Fruit fly (Drosophila melanogaster): Measurements from ENCODE around the gene RhoGAP71E.

Gene RhoGAP71E

dm6 chr3L:15588514-15589138 lies at the start of gene RhoGAP71E:
Gene RhoGAP71E, plus strand, starts transcription at chr3L:15588860.
- TF ChIP-seq h (optimal IDR thresholded peaks at IDR 0.05) = no peak
- no peak for TF ChIP-seq Sin3A (optimal IDR thresholded peaks at IDR 0.05)
- no peak for TF ChIP-seq psq (optimal IDR thresholded peaks at IDR 0.05)
- no peak for TF ChIP-seq insv (optimal IDR thresholded peaks at IDR 0.05)
- no peak for TF ChIP-seq ttk (optimal IDR thresholded peaks at IDR 0.05)
- TF ChIP-seq Myc (optimal IDR thresholded peaks at IDR 0.05) = no peak

dm6 chr3L:15539903-15540409 lies 48.7 kb upstream of the RhoGAP71E start:
- TF ChIP-seq Myc (optimal IDR thresholded peaks at IDR 0.05) (no peak), Sin3A (optimal IDR thresholded peaks at IDR 0.05) (no peak), insv (optimal IDR thresholded peaks at IDR 0.05) (no peak), ttk (optimal IDR thresholded peaks at IDR 0.05) (no peak), h (optimal IDR thresholded peaks at IDR 0.05) (no peak), psq (optimal IDR thresholded peaks at IDR 0.05) (no peak)

- TF ChIP-seq Myc (optimal IDR thresholded peaks at IDR 0.05) (no peak), ttk (optimal IDR thresholded peaks at IDR 0.05) (no peak), psq (optimal IDR thresholded peaks at IDR 0.05) (no peak), h (optimal IDR thresholded peaks at IDR 0.05) (no peak), insv (optimal IDR thresholded peaks at IDR 0.05) (no peak), Sin3A (optimal IDR thresholded peaks at IDR 0.05) (no peak)
Observed at dm6 chr3L:15540682-15541081, 48.0 kb upstream of the RhoGAP71E start.

dm6 chr3L:15541281-15541680 lies 47.4 kb upstream of the RhoGAP71E start:
- TF ChIP-seq Sin3A (optimal IDR thresholded peaks at IDR 0.05) (no peak), Myc (optimal IDR thresholded peaks at IDR 0.05) (no peak), ttk (optimal IDR thresholded peaks at IDR 0.05) (no peak), h (optimal IDR thresholded peaks at IDR 0.05) (no peak), insv (optimal IDR thresholded peaks at IDR 0.05) (no peak), psq (optimal IDR thresholded peaks at IDR 0.05) (no peak)

- TF ChIP-seq Sin3A (optimal IDR thresholded peaks at IDR 0.05) = no peak
- no peak for TF ChIP-seq ttk (optimal IDR thresholded peaks at IDR 0.05)
- TF ChIP-seq insv (optimal IDR thresholded peaks at IDR 0.05) = no peak
- no peak for TF ChIP-seq Myc (optimal IDR thresholded peaks at IDR 0.05)
Observed at dm6 chr3L:15543049-15543448, 45.6 kb upstream of the RhoGAP71E start.

dm6 chr3L:15543467-15543866 lies 45.2 kb upstream of the RhoGAP71E start:
- TF ChIP-seq insv (optimal IDR thresholded peaks at IDR 0.05) (no peak), h (optimal IDR thresholded peaks at IDR 0.05) (no peak), ttk (optimal IDR thresholded peaks at IDR 0.05) (no peak), psq (optimal IDR thresholded peaks at IDR 0.05) (no peak), Myc (optimal IDR thresholded peaks at IDR 0.05) (no peak), Sin3A (optimal IDR thresholded peaks at IDR 0.05) (no peak)

- TF ChIP-seq h (optimal IDR thresholded peaks at IDR 0.05) (no peak), Myc (optimal IDR thresholded peaks at IDR 0.05) (no peak), Sin3A (optimal IDR thresholded peaks at IDR 0.05) (no peak), psq (optimal IDR thresholded peaks at IDR 0.05) (no peak), insv (optimal IDR thresholded peaks at IDR 0.05) (no peak), ttk (optimal IDR thresholded peaks at IDR 0.05) (no peak)
Observed at dm6 chr3L:15544455-15545415, 43.9 kb upstream of the RhoGAP71E start.

dm6 chr3L:15547187-15547790 lies 41.4 kb upstream of the RhoGAP71E start:
- no peak for TF ChIP-seq Sin3A (optimal IDR thresholded peaks at IDR 0.05)
- TF ChIP-seq insv (optimal IDR thresholded peaks at IDR 0.05) = no peak
- no peak for TF ChIP-seq ttk (optimal IDR thresholded peaks at IDR 0.05)
- TF ChIP-seq h (optimal IDR thresholded peaks at IDR 0.05) = no peak
- TF ChIP-seq Myc (optimal IDR thresholded peaks at IDR 0.05) = no peak
- TF ChIP-seq psq (optimal IDR thresholded peaks at IDR 0.05) = no peak

dm6 chr3L:15548843-15549242 lies 39.8 kb upstream of the RhoGAP71E start:
- no peak for TF ChIP-seq psq (optimal IDR thresholded peaks at IDR 0.05)
- no peak for TF ChIP-seq insv (optimal IDR thresholded peaks at IDR 0.05)
- no peak for TF ChIP-seq Sin3A (optimal IDR thresholded peaks at IDR 0.05)
- TF ChIP-seq ttk (optimal IDR thresholded peaks at IDR 0.05) = no peak
- TF ChIP-seq h (optimal IDR thresholded peaks at IDR 0.05) = no peak
- TF ChIP-seq Myc (optimal IDR thresholded peaks at IDR 0.05) = no peak

- TF ChIP-seq Myc (optimal IDR thresholded peaks at IDR 0.05) (no peak), h (optimal IDR thresholded peaks at IDR 0.05) (no peak), insv (optimal IDR thresholded peaks at IDR 0.05) (no peak), psq (optimal IDR thresholded peaks at IDR 0.05) (no peak), Sin3A (optimal IDR thresholded peaks at IDR 0.05) (no peak), ttk (optimal IDR thresholded peaks at IDR 0.05) (no peak)
Observed at dm6 chr3L:15553993-15554644, 34.5 kb upstream of the RhoGAP71E start, which contains the start of gene AGO2. Gene AGO2, plus strand, starts transcription at chr3L:15554113.

- TF ChIP-seq insv (optimal IDR thresholded peaks at IDR 0.05) = no peak
- TF ChIP-seq Sin3A (optimal IDR thresholded peaks at IDR 0.05) = no peak
- TF ChIP-seq h (optimal IDR thresholded peaks at IDR 0.05) = no peak
- TF ChIP-seq ttk (optimal IDR thresholded peaks at IDR 0.05) = no peak
- no peak for TF ChIP-seq Myc (optimal IDR thresholded peaks at IDR 0.05)
- TF ChIP-seq psq (optimal IDR thresholded peaks at IDR 0.05) = no peak
Observed at dm6 chr3L:15562727-15563057, 26.0 kb upstream of the RhoGAP71E start.
